Fruit fly (Drosophila melanogaster): ENCODE results near the gene CG15167.

DNA sequence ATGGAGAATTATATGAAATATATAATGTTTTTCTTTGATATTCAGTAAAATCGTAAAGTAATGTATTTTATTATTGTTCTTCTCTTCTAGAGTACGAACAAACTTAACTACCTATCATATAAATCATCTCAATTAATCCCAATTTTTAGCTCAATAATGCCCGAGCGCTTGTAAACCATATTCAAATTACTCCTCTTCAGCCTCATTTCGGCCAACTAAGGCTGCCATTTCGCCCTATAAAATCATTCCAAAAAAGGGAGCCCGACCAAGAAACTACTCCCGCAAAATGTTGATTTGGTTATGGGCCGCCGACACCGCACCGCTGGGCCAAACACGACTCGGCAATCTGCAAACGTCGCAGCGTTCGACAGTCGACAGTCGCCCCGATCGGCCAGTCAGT lies 2.6 kb downstream of the CG15167 start:
- no peak for TF ChIP-seq CG17359 (tag; optimal IDR thresholded peaks at IDR 0.05)
- TF ChIP-seq CG10267 (tag; optimal IDR thresholded peaks at IDR 0.05): no peak
- no peak for TF ChIP-seq peb (GFP tag; IDR thresholded peaks at IDR 0.05)
- no peak for TF ChIP-seq maf-S (GFP tag; optimal IDR thresholded peaks at IDR 0.05)
- no peak for TF ChIP-seq MBD-R2 (GFP tag; IDR thresholded peaks at IDR 0.05)
- no peak for TF ChIP-seq CG4617 (GFP tag; optimal IDR thresholded peaks at IDR 0.05; ENCODE audit: borderline replicate concordance)
- TF ChIP-seq Antp (GFP tag; optimal IDR thresholded peaks at IDR 0.05): no peak
- TF ChIP-seq run (tag; optimal IDR thresholded peaks at IDR 0.05): no peak
- TF ChIP-seq Deaf1 (tag; optimal IDR thresholded peaks at IDR 0.05): no peak
